Worm (Caenorhabditis elegans) whole organism, midembryonic: ENCODE data around the gene ugt-45.

Experiments used
- flt-1 ChIP-seq: fragments of 200-800 bp; sonication (Bioruptor generic); IDR thresholded peaks from 2 replicates; pipeline ENCODE4 v1.3.6; 2022; ENCODE audit warnings: missing genetic modification characterization, missing compliant biosample characterization
- klf-2 ChIP-seq: fragments of 200-800 bp; sonication (Bioruptor generic); conservative IDR thresholded peaks from 2 replicates; pipeline ENCODE4 v1.3.6; 2022; ENCODE audit warnings: missing genetic modification reagents, missing genetic modification characterization, missing compliant biosample characterization
- ref-1 ChIP-seq: fragments of 200-800 bp; sonication (Bioruptor generic); conservative IDR thresholded peaks from 2 replicates; pipeline ENCODE4 v1.3.6; 2022; ENCODE audit warnings: missing genetic modification reagents, missing genetic modification characterization, missing compliant biosample characterization
- tab-1 ChIP-seq: fragments of 200-800 bp; sonication (Bioruptor generic); IDR thresholded peaks from 2 replicates; pipeline ENCODE4 v1.3.6; 2022; ENCODE audit warnings: missing genetic modification characterization, missing compliant biosample characterization
- ztf-23 ChIP-seq: fragments of 200-800 bp; sonication (Bioruptor generic); IDR thresholded peaks from 2 replicates; pipeline ENCODE4 v1.3.6; 2022; ENCODE audit warnings: missing genetic modification reagents, missing genetic modification characterization, missing compliant biosample characterization
- ztf-29 ChIP-seq: fragments of 200-800 bp; sonication (Bioruptor generic); IDR thresholded peaks from 2 replicates; pipeline ENCODE4 v1.3.6; 2022; ENCODE audit warnings: missing genetic modification reagents, missing genetic modification characterization, missing compliant biosample characterization

DNA sequence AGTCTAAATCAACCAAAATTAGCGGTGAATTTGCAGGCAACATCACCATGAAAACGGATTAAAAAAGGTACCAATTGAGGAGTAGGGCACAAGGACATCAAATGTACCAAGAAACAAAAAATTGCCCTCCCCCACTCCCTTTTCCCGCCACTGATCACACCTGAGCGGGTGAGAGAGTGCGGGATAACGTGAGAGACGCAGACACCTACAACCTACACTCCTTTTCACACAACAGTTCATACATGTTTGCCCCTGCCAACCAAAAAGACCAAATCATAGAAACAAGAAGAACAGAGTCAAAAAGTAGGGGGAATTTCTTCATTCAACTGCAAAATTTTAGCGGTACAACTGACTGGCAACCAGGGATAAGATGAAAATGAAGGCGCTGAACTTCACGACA, 1.4 kb upstream of the ugt-45 start:
- no peak for TF ChIP-seq ref-1 (GFP tag; lab: Robert Waterston, UW)
- TF ChIP-seq ztf-23 (GFP tag; lab: Robert Waterston, UW) = no peak
- no peak for TF ChIP-seq ztf-29 (GFP tag; lab: Robert Waterston, UW)
- no peak for TF ChIP-seq flt-1 (GFP tag; lab: Robert Waterston, UW)
- no peak for TF ChIP-seq klf-2 (GFP tag; lab: Robert Waterston, UW)
- no peak for TF ChIP-seq tab-1 (GFP tag; lab: Robert Waterston, UW)
